Fruit fly (Drosophila melanogaster) whole organism, embryonic: ENCODE measurements around the gene CG12279.

Experiments
- Abd-B ChIP-seq: fragments of 200-800 bp; sonication (Bioruptor generic); optimal IDR thresholded peaks from 2 replicates; lab custom pipeline; 2018; ENCODE audit warnings: missing biosample characterization, mild to moderate bottlenecking, missing genetic modification characterization, moderate library complexity
- Atf-2 ChIP-seq: fragments of 200-800 bp; sonication (Bioruptor generic); optimal IDR thresholded peaks from 2 replicates; lab custom pipeline; 2016; ENCODE audit warnings: missing biosample characterization, missing genetic modification characterization
- Atf6 ChIP-seq: fragments of 200-800 bp; sonication (Bioruptor generic); IDR thresholded peaks from 2 replicates; pipeline ENCODE4 v1.3.6; 2022; ENCODE audit warnings: missing biosample characterization, missing genetic modification characterization
- Blimp-1 ChIP-seq: fragments of 200-800 bp; sonication (Bioruptor generic); optimal IDR thresholded peaks from 3 replicates; lab custom pipeline; 2018; ENCODE audit warnings: missing biosample characterization, missing genetic modification characterization, mild to moderate bottlenecking, moderate library complexity, missing genetic modification reagents
- CG10431 ChIP-seq: fragments of 200-800 bp; sonication (Bioruptor generic); optimal IDR thresholded peaks from 3 replicates; lab custom pipeline; 2018; ENCODE audit warnings: missing biosample characterization, mild to moderate bottlenecking, missing genetic modification characterization
- CG11085 ChIP-seq: fragments of 200-800 bp; sonication (Bioruptor generic); IDR thresholded peaks from 2 replicates; pipeline ENCODE4 v1.3.6; 2022; ENCODE audit warnings: missing biosample characterization, missing genetic modification characterization
- CG11560 ChIP-seq: fragments of 200-800 bp; sonication (Bioruptor generic); IDR thresholded peaks from 3 replicates; pipeline ENCODE4 v1.3.6; 2022; ENCODE audit warnings: missing biosample characterization, missing genetic modification characterization
- CG13287 ChIP-seq: fragments of 200-800 bp; sonication (Bioruptor generic); IDR thresholded peaks from 2 replicates; pipeline ENCODE4 v1.3.6; 2022; ENCODE audit warnings: missing biosample characterization, missing genetic modification characterization; ENCODE audit not compliant: partially characterized antibody
- CG13296 ChIP-seq: fragments of 200-800 bp; sonication (Bioruptor generic); optimal IDR thresholded peaks from 3 replicates; lab custom pipeline; 2018; ENCODE audit warnings: missing biosample characterization, mild to moderate bottlenecking, missing genetic modification characterization
- CG13775 ChIP-seq: fragments of 200-800 bp; sonication (Bioruptor generic); optimal IDR thresholded peaks from 3 replicates; lab custom pipeline; 2017; ENCODE audit warnings: missing biosample characterization, mild to moderate bottlenecking, missing genetic modification characterization
- CG15601 ChIP-seq: fragments of 200-800 bp; sonication (Bioruptor generic); optimal IDR thresholded peaks from 3 replicates; lab custom pipeline; 2019; ENCODE audit warnings: missing biosample characterization, mild to moderate bottlenecking, missing genetic modification characterization, moderate library complexity
- CG2116 ChIP-seq: fragments of 200-800 bp; sonication (Bioruptor generic); optimal IDR thresholded peaks from 3 replicates; lab custom pipeline; 2018; ENCODE audit warnings: missing biosample characterization, mild to moderate bottlenecking, missing genetic modification characterization
- CG30020 ChIP-seq: fragments of 200-800 bp; optimal IDR thresholded peaks from 2 replicates; lab custom pipeline; 2019; ENCODE audit warnings: missing biosample characterization, mild to moderate bottlenecking, missing genetic modification characterization, moderate library complexity
- CG4360 ChIP-seq: fragments of 200-800 bp; sonication (Bioruptor generic); IDR thresholded peaks from 2 replicates; pipeline ENCODE4 v1.3.6; 2022; ENCODE audit warnings: missing biosample characterization, missing genetic modification characterization
- CG6854 ChIP-seq: fragments of 200-800 bp; sonication (Bioruptor generic); optimal IDR thresholded peaks from 3 replicates; lab custom pipeline; 2017; ENCODE audit warnings: missing biosample characterization, mild to moderate bottlenecking, missing genetic modification characterization
- CG7372 ChIP-seq: fragments of 200-800 bp; sonication (Bioruptor generic); IDR thresholded peaks from 2 replicates; pipeline ENCODE4 v1.3.6; 2022; ENCODE audit warnings: missing biosample characterization, missing genetic modification characterization
- CG8290 ChIP-seq, 3 experiments: fragments of 200-800 bp; sonication (Bioruptor generic); optimal IDR thresholded peaks; 2 replicates each; lab custom pipeline; 2016 to 2019; ENCODE audit warnings: missing biosample characterization in 3 of 3, missing genetic modification characterization in 3 of 3, mild to moderate bottlenecking in 2 of 3, moderate library complexity in 1 of 3
- CG9609 ChIP-seq: fragments of 200-800 bp; sonication (Bioruptor generic); optimal IDR thresholded peaks from 3 replicates; lab custom pipeline; 2016; ENCODE audit warnings: missing biosample characterization, missing genetic modification characterization
- CoRest ChIP-seq: fragments of 200-800 bp; sonication (Bioruptor generic); optimal IDR thresholded peaks from 3 replicates; lab custom pipeline; 2018; ENCODE audit warnings: missing biosample characterization, mild to moderate bottlenecking, missing genetic modification characterization, moderate library complexity
- Drgx ChIP-seq: fragments of 200-800 bp; sonication (Bioruptor generic); IDR thresholded peaks from 2 replicates; pipeline ENCODE4 v1.3.6; 2022; ENCODE audit warnings: missing biosample characterization, missing genetic modification characterization
- Gsc ChIP-seq: fragments of 200-800 bp; sonication (Bioruptor generic); IDR thresholded peaks from 2 replicates; pipeline ENCODE4 v1.3.6; 2022; ENCODE audit warnings: missing biosample characterization, missing genetic modification characterization
- Hmr ChIP-seq: fragments of 200-800 bp; sonication (Bioruptor generic); optimal IDR thresholded peaks from 3 replicates; lab custom pipeline; 2017; ENCODE audit warnings: mild to moderate bottlenecking, missing biosample characterization, missing genetic modification reagents, missing genetic modification characterization
- Hr39 ChIP-seq: fragments of >200 bp; optimal IDR thresholded peaks from 2 replicates; lab custom pipeline; 2017
- Kr ChIP-seq: fragments of 200-800 bp; sonication (Bioruptor generic); optimal IDR thresholded peaks from 2 replicates; lab custom pipeline; 2017; ENCODE audit warnings: missing biosample characterization, mild to moderate bottlenecking, missing genetic modification characterization
- MESR4 ChIP-seq: fragments of 200-800 bp; sonication (Bioruptor generic); optimal IDR thresholded peaks from 2 replicates; lab custom pipeline; 2018; ENCODE audit warnings: missing biosample characterization, mild to moderate bottlenecking, missing genetic modification characterization, moderate library complexity
- Med ChIP-seq: fragments of 200-800 bp; sonication (Bioruptor generic); peaks from one replicate; lab custom pipeline; 2016; ENCODE audit warnings: missing biosample characterization, missing genetic modification characterization, mild to moderate bottlenecking, inconsistent platforms, moderate library complexity
- Pdp1 ChIP-seq, 2 experiments: fragments of 200-800 bp; sonication (Bioruptor generic); optimal IDR thresholded peaks; 3 replicates each; lab custom pipeline; 2016; ENCODE audit warnings: missing biosample characterization in 2 of 2, missing genetic modification characterization in 2 of 2, mild to moderate bottlenecking in 1 of 2, moderate library complexity in 1 of 2
- ab ChIP-seq: fragments of 200-800 bp; sonication (Bioruptor generic); optimal IDR thresholded peaks from 2 replicates; lab custom pipeline; 2016; ENCODE audit warnings: missing biosample characterization, missing genetic modification characterization
- amos ChIP-seq: fragments of 200-800 bp; sonication (Bioruptor generic); IDR thresholded peaks from 2 replicates; pipeline ENCODE4 v1.3.6; 2022; ENCODE audit warnings: missing biosample characterization, missing genetic modification characterization; ENCODE audit not compliant: partially characterized antibody
- bbx ChIP-seq: fragments of 200-800 bp; sonication (Bioruptor generic); IDR thresholded peaks from 2 replicates; pipeline ENCODE4 v1.3.6; 2022; ENCODE audit warnings: missing biosample characterization, missing genetic modification characterization; ENCODE audit not compliant: partially characterized antibody
- btn ChIP-seq: fragments of 200-800 bp; sonication (Bioruptor generic); optimal IDR thresholded peaks from 2 replicates; lab custom pipeline; 2016; ENCODE audit warnings: missing biosample characterization, missing genetic modification characterization
- cas ChIP-seq: fragments of 200-800 bp; sonication (Bioruptor generic); IDR thresholded peaks from 2 replicates; pipeline ENCODE4 v1.3.6; 2022; ENCODE audit warnings: missing biosample characterization, missing genetic modification characterization
- cg ChIP-seq: fragments of 200-800 bp; sonication (Bioruptor generic); optimal IDR thresholded peaks from 3 replicates; lab custom pipeline; 2019; ENCODE audit warnings: missing biosample characterization, mild to moderate bottlenecking, missing genetic modification characterization, moderate library complexity
- crol ChIP-seq: fragments of 200-800 bp; sonication (Bioruptor generic); IDR thresholded peaks from 2 replicates; pipeline ENCODE4 v1.3.6; 2022; ENCODE audit warnings: missing biosample characterization, missing genetic modification characterization
- da ChIP-seq: fragments of 200-800 bp; sonication (Bioruptor generic); optimal IDR thresholded peaks from 2 replicates; lab custom pipeline; 2016; ENCODE audit warnings: missing biosample characterization, missing genetic modification characterization
- fd64A ChIP-seq: fragments of 200-800 bp; sonication (Bioruptor generic); optimal IDR thresholded peaks from 3 replicates; lab custom pipeline; 2018; ENCODE audit warnings: missing biosample characterization, mild to moderate bottlenecking, missing genetic modification characterization
- kay ChIP-seq: fragments of 200-800 bp; sonication (Bioruptor generic); optimal IDR thresholded peaks from 2 replicates; lab custom pipeline; 2016; ENCODE audit warnings: missing biosample characterization, missing genetic modification characterization
- lbe ChIP-seq: fragments of 200-800 bp; sonication (Bioruptor generic); optimal IDR thresholded peaks from 2 replicates; lab custom pipeline; 2016; ENCODE audit warnings: missing biosample characterization, mild to moderate bottlenecking, missing genetic modification characterization
- nmo ChIP-seq: fragments of 200-800 bp; sonication (Bioruptor generic); optimal IDR thresholded peaks from 2 replicates; lab custom pipeline; 2018; ENCODE audit warnings: missing biosample characterization, mild to moderate bottlenecking, missing genetic modification characterization, moderate library complexity
- odd ChIP-seq: fragments of 200-800 bp; sonication (Bioruptor generic); optimal IDR thresholded peaks from 2 replicates; lab custom pipeline; 2017; ENCODE audit warnings: missing biosample characterization, mild to moderate bottlenecking, missing genetic modification characterization
- peb ChIP-seq: fragments of 200-800 bp; sonication (Bioruptor generic); IDR thresholded peaks from 2 replicates; pipeline ENCODE4 v1.3.6; 2022; ENCODE audit warnings: missing biosample characterization, missing genetic modification characterization
- phol ChIP-seq: fragments of 200-800 bp; sonication (Bioruptor generic); optimal IDR thresholded peaks from 3 replicates; lab custom pipeline; 2018; ENCODE audit warnings: missing biosample characterization, mild to moderate bottlenecking, missing genetic modification characterization, moderate library complexity
- pnt ChIP-seq: fragments of 200-800 bp; sonication (Bioruptor generic); optimal IDR thresholded peaks from 3 replicates; lab custom pipeline; 2016; ENCODE audit warnings: missing biosample characterization, missing genetic modification characterization
- pzg ChIP-seq: fragments of 200-800 bp; sonication (Bioruptor generic); optimal IDR thresholded peaks from 3 replicates; lab custom pipeline; 2018; ENCODE audit warnings: missing biosample characterization, mild to moderate bottlenecking, missing genetic modification characterization, moderate library complexity
- slou ChIP-seq: fragments of 200-800 bp; sonication (Bioruptor generic); optimal IDR thresholded peaks from 3 replicates; lab custom pipeline; 2016; ENCODE audit warnings: missing biosample characterization, missing genetic modification characterization
- tap ChIP-seq: fragments of 200-800 bp; optimal IDR thresholded peaks from 3 replicates; lab custom pipeline; 2019; ENCODE audit warnings: missing biosample characterization, mild to moderate bottlenecking, missing genetic modification characterization, moderate library complexity
- twi ChIP-seq: fragments of 200-800 bp; optimal IDR thresholded peaks from 2 replicates; lab custom pipeline; 2019; ENCODE audit warnings: missing biosample characterization, mild to moderate bottlenecking, missing genetic modification characterization, moderate library complexity
- unc-4 ChIP-seq: fragments of 200-800 bp; sonication (Bioruptor generic); IDR thresholded peaks from 2 replicates; pipeline ENCODE4 v1.3.6; 2022; ENCODE audit warnings: missing biosample characterization, missing genetic modification characterization; ENCODE audit not compliant: partially characterized antibody
- wor ChIP-seq: fragments of 200-800 bp; sonication (Bioruptor generic); IDR thresholded peaks from 2 replicates; pipeline ENCODE4 v1.3.6; 2022; ENCODE audit warnings: missing biosample characterization, missing genetic modification characterization

CG12279 gene

DNA sequence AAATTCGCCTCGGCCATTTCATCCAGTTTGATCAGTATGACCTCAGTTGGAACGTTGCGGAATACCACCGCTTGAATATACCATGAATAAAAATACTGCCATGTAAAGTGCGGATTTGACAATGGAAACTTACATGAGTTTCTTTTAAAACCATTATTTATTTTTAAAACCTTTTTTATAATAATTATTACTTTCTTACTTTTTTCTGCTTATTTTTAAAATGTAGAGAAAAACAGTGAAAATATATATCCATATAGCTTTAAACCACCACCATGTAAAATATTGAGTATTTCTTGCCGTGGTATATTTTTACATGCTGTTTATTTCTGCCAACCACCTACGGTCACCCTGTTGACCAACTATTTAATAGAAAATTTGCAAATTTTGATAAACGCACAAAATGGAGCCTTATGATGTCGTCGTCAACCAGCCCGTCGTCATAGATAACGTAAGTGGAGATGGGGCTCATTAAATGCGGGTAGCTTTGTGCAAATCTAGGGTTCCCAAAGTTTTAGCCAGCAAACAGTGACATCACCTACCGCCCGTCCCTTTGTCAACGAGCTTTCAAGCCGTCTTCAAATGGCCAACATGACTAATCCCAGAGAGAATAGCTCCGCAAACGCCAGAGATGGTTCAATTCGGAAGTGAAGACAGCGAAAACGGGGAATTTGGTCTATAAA is 13.3 kb upstream of the CG12279 start, which contains the start of gene Arp1 (continued):
- TF ChIP-seq da (GFP tag; lab: Kevin White, UChicago), result no peak
- TF ChIP-seq lbe, result no peak
- peak; percentile 28 for TF ChIP-seq CG30020 (tag; lab: Kevin White, UChicago)
- peak; percentile 59 for TF ChIP-seq CG15601 (tag; lab: Kevin White, UChicago)
- TF ChIP-seq bbx (GFP tag; lab: Robert Waterston, UW), result no peak
- peak; percentile 59 for TF ChIP-seq pzg
- TF ChIP-seq twi (tag; lab: Kevin White, UChicago), result no peak
- no peak for TF ChIP-seq CG13775 (GFP tag; lab: Kevin White, UChicago)
- TF ChIP-seq CG4360, result no peak
- no peak for TF ChIP-seq CG11560
- peak; percentile 9 for TF ChIP-seq kay (GFP tag; lab: Kevin White, UChicago)
- TF ChIP-seq CG13287 (GFP tag; lab: Robert Waterston, UW), result peak; percentile 23; the same call in 1 of the 2 replicates
- peak; percentile 14 for TF ChIP-seq CoRest (tag; lab: Kevin White, UChicago)
- TF ChIP-seq Drgx (GFP tag; lab: Robert Waterston, UW), result no peak
- peak; percentile 52 for TF ChIP-seq CG10431 (GFP tag; lab: Kevin White, UChicago)
- TF ChIP-seq cg (GFP tag; lab: Kevin White, UChicago), result no peak
- no peak for TF ChIP-seq Atf-2 (GFP tag; lab: Kevin White, UChicago)
- no peak for TF ChIP-seq tap
- TF ChIP-seq Hr39, result no peak
- TF ChIP-seq CG2116 (GFP tag; lab: Kevin White, UChicago), result peak; percentile 7
- no peak for TF ChIP-seq peb (GFP tag; lab: Robert Waterston, UW)
- TF ChIP-seq Pdp1 (GFP tag; optimal IDR thresholded peaks at IDR 0.05; lab: Kevin White, UChicago), result peak in 1 of 2 experiments; percentile 41
- TF ChIP-seq slou (GFP tag; lab: Kevin White, UChicago), result no peak
- no peak for TF ChIP-seq CG7372 (GFP tag; lab: Robert Waterston, UW)
- TF ChIP-seq Kr (GFP tag; lab: Kevin White, UChicago), result no peak
- TF ChIP-seq Gsc (GFP tag; lab: Robert Waterston, UW), result no peak
- no peak for TF ChIP-seq Atf6
- TF ChIP-seq Abd-B (GFP tag; lab: Kevin White, UChicago), result peak; percentile 34
- TF ChIP-seq ab, result no peak
- no peak for TF ChIP-seq Hmr
- TF ChIP-seq CG11085 (GFP tag; lab: Robert Waterston, UW), result no peak
- peak; percentile 44 for TF ChIP-seq phol (tag; lab: Kevin White, UChicago)
- TF ChIP-seq wor (GFP tag; lab: Robert Waterston, UW), result no peak
- TF ChIP-seq fd64A (GFP tag; lab: Kevin White, UChicago), result no peak
- no peak for TF ChIP-seq pnt (GFP tag; lab: Kevin White, UChicago)
- no peak for TF ChIP-seq cas (GFP tag; lab: Robert Waterston, UW)
- no peak for TF ChIP-seq CG6854 (GFP tag; lab: Kevin White, UChicago)
- no peak for TF ChIP-seq btn (GFP tag; lab: Kevin White, UChicago)
- TF ChIP-seq CG9609, result no peak
- peak; percentile 39 for TF ChIP-seq nmo (GFP tag; lab: Kevin White, UChicago)
- peak; percentile 64; the same call in 1 of the 2 replicates for TF ChIP-seq crol (GFP tag; lab: Robert Waterston, UW)
- TF ChIP-seq CG13296, result no peak
- peak; percentile 89 for TF ChIP-seq MESR4 (GFP tag; lab: Kevin White, UChicago)
- no peak for TF ChIP-seq CG8290 (GFP tag; optimal IDR thresholded peaks at IDR 0.05; lab: Kevin White, UChicago)
- no peak for TF ChIP-seq CG8290 (tag; optimal IDR thresholded peaks at IDR 0.05; lab: Kevin White, UChicago)
- no peak for TF ChIP-seq Blimp-1
- TF ChIP-seq odd (GFP tag; lab: Kevin White, UChicago), result no peak
- TF ChIP-seq Med (GFP tag; lab: Kevin White, UChicago), result peak; percentile 8
- peak; percentile 9; the same call in 1 of the 2 replicates for TF ChIP-seq amos (GFP tag; lab: Robert Waterston, UW)
- 0 out of 2 replicates have a peak, but pooled peaks have one; percentile 19 for TF ChIP-seq unc-4 (GFP tag; lab: Robert Waterston, UW)
